In the genomic region with DNA sequence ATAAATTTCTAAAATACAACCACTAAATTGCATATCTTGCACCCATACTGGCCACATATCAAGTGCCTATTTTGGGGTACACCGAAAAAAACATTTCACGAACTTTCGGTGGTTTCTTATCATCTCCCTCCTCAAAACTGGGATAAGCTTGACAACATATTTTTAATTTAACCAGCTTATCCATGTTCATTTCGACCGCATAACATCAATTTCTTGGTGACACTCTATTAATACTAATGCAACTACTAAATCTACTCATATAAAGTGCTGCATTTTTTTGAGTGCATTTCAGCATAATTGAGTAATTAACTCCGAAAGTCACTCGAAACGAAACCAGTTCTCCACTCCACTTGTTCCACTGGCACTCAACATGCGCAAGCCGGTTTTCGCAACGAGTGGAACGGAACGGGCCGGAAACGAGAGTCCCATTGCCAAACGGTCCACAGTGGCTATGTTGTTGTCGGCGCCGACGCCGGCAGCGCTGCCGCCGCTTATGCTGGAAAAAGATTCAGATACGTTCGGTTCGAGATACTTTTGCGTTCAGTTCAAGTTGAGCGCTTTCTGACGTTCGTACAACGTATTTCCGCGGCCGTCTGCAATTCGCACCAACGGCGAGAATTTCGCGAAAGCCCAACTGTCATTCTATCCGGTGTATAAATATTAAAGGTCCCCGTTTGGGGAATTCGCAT, we compare ENCODE assay signal across 3 fruit fly cellular contexts.
TF ChIP-seq lines count a peak whose summit lies in the region.

A gene (plus strand): TSS at position 529 of the 689 bp plus-strand sequence.

TF ChIP-seq in whole organism, embryonic, 481 proteins besides CTCF, POLR2A, EP300 and RAD21 (continued from another document and continues in another):
- TF ChIP-seq tll (GFP tag; optimal IDR thresholded peaks at IDR 0.05; lab: Kevin White, UChicago) (peak in 1 of 2 experiments; percentile 23), onecut (GFP tag; IDR thresholded peaks at IDR 0.05; lab: Robert Waterston, UW) (peak; percentile 65), Optix (GFP tag; IDR thresholded peaks at IDR 0.05; lab: Robert Waterston, UW) (peak; percentile 59; the same call in 1 of the 3 replicates), Lim3 (GFP tag; IDR thresholded peaks at IDR 0.05; lab: Robert Waterston, UW) (no peak), CG10462 (GFP tag; optimal IDR thresholded peaks at IDR 0.05; lab: Kevin White, UChicago) (peak; percentile 42), CG16815 (GFP tag; optimal IDR thresholded peaks at IDR 0.05; lab: Kevin White, UChicago) (peak; percentile 72), chif (GFP tag; optimal IDR thresholded peaks at IDR 0.05; lab: Kevin White, UChicago) (peak; percentile 63 to 79), CG33213 (GFP tag; optimal IDR thresholded peaks at IDR 0.05; lab: Kevin White, UChicago) (peak; percentile 30), salm (tag; optimal IDR thresholded peaks at IDR 0.05; lab: Kevin White, UChicago) (peak; percentile 72), CG2875 (GFP tag; optimal IDR thresholded peaks at IDR 0.05; lab: Kevin White, UChicago) (peak; percentile 85), Ada2b (GFP tag; IDR thresholded peaks at IDR 0.05; lab: Robert Waterston, UW) (peak; percentile 51), C15 (GFP tag; IDR thresholded peaks at IDR 0.05; lab: Robert Waterston, UW) (no peak), CG31388 (GFP tag; optimal IDR thresholded peaks at IDR 0.05; lab: Kevin White, UChicago) (no peak), CG10366 (GFP tag; IDR thresholded peaks at IDR 0.05; lab: Robert Waterston, UW) (no peak; the same call in 1 of the 2 replicates), dati (GFP tag; IDR thresholded peaks at IDR 0.05; lab: Robert Waterston, UW) (peak; percentile 43; the same call in 1 of the 2 replicates), CG9876 (GFP tag; optimal IDR thresholded peaks at IDR 0.05; lab: Kevin White, UChicago) (no peak), CG17359 (tag; optimal IDR thresholded peaks at IDR 0.05; lab: Kevin White, UChicago) (peak; percentile 71), Ptx1 (GFP tag; IDR thresholded peaks at IDR 0.05; lab: Robert Waterston, UW) (peak; percentile 58), ssp (GFP tag; IDR thresholded peaks at IDR 0.05; lab: Robert Waterston, UW) (peak; percentile 23; the same call in 1 of the 2 replicates), CG11695 (GFP tag; IDR thresholded peaks at IDR 0.05; lab: Robert Waterston, UW) (peak; percentile 73), CG1602 (GFP tag; optimal IDR thresholded peaks at IDR 0.05; lab: Kevin White, UChicago) (peak; percentile 61), grn (GFP tag; optimal IDR thresholded peaks at IDR 0.05; lab: Kevin White, UChicago) (no peak), Fer2 (tag; optimal IDR thresholded peaks at IDR 0.05; lab: Kevin White, UChicago) (no peak), Hand (GFP tag; optimal IDR thresholded peaks at IDR 0.05; lab: Kevin White, UChicago) (no peak), jing (GFP tag; optimal IDR thresholded peaks at IDR 0.05; lab: Kevin White, UChicago) (peak; percentile 68), Jarid2 (GFP tag; optimal IDR thresholded peaks at IDR 0.05; lab: Kevin White, UChicago) (peak; percentile 90), ash1 (GFP tag; optimal IDR thresholded peaks at IDR 0.05; lab: Kevin White, UChicago) (no peak), sima (GFP tag; optimal IDR thresholded peaks at IDR 0.05; lab: Kevin White, UChicago) (peak; percentile 37), CG7963 (GFP tag; IDR thresholded peaks at IDR 0.05; lab: Robert Waterston, UW; ENCODE audit: partially characterized antibody) (no peak), CG10959 (GFP tag; IDR thresholded peaks at IDR 0.05; lab: Robert Waterston, UW) (peak; percentile 50; the same call in 1 of the 2 replicates), mirr (GFP tag; optimal IDR thresholded peaks at IDR 0.05; lab: Kevin White, UChicago) (peak; percentile 45), CG7786 (GFP tag; optimal IDR thresholded peaks at IDR 0.05; lab: Kevin White, UChicago) (peak; percentile 65), CG10267 (tag; optimal IDR thresholded peaks at IDR 0.05; lab: Kevin White, UChicago) (peak; percentile 83), abd-A (tag; optimal IDR thresholded peaks at IDR 0.05; lab: Kevin White, UChicago) (peak; percentile 47), CG12942 (GFP tag; optimal IDR thresholded peaks at IDR 0.05; lab: Kevin White, UChicago) (peak; percentile 9), CG8359 (GFP tag; optimal IDR thresholded peaks at IDR 0.05; lab: Kevin White, UChicago; ENCODE audit: borderline replicate concordance) (peak; percentile 49), CG13296 (GFP tag; optimal IDR thresholded peaks at IDR 0.05; lab: Kevin White, UChicago) (peak; percentile 35), ap (GFP tag; IDR thresholded peaks at IDR 0.05; lab: Robert Waterston, UW) (peak; percentile 43), CG32772 (GFP tag; IDR thresholded peaks at IDR 0.05; lab: Robert Waterston, UW) (peak; percentile 50; the same call in 1 of the 2 replicates)

TF ChIP-seq in whole organism, prepupa, 60 proteins besides CTCF, POLR2A, EP300 and RAD21 (continued from another document):
- TF ChIP-seq Smox (GFP tag; optimal IDR thresholded peaks at IDR 0.05; lab: Kevin White, UChicago) (peak; percentile 74), CG34406 (GFP tag; optimal IDR thresholded peaks at IDR 0.05; lab: Kevin White, UChicago) (peak; percentile 83), CG8319 (GFP tag; optimal IDR thresholded peaks at IDR 0.05; lab: Kevin White, UChicago) (peak; percentile 51), Sox14 (GFP tag; optimal IDR thresholded peaks at IDR 0.05; lab: Kevin White, UChicago) (peak; percentile 84), CG1621 (tag; optimal IDR thresholded peaks at IDR 0.05; lab: Kevin White, UChicago) (peak; percentile 78), CG6276 (GFP tag; optimal IDR thresholded peaks at IDR 0.05; lab: Kevin White, UChicago) (peak; percentile 92), CG3032 (tag; optimal IDR thresholded peaks at IDR 0.05; lab: Kevin White, UChicago) (peak; percentile 74), Eip78C (GFP tag; lab: Kevin White, UChicago) (peak; percentile 96), CG7368 (GFP tag; optimal IDR thresholded peaks at IDR 0.05; lab: Kevin White, UChicago) (peak; percentile 76), CG10669 (GFP tag; optimal IDR thresholded peaks at IDR 0.05; lab: Kevin White, UChicago) (peak; percentile 79), acj6 (GFP tag; optimal IDR thresholded peaks at IDR 0.05; lab: Kevin White, UChicago) (peak; percentile 82), CG11762 (GFP tag; optimal IDR thresholded peaks at IDR 0.05; lab: Kevin White, UChicago; ENCODE audit: insufficient read depth) (peak; percentile 70), fd85E (GFP tag; optimal IDR thresholded peaks at IDR 0.05; lab: Kevin White, UChicago) (peak; percentile 44), cyc (GFP tag; optimal IDR thresholded peaks at IDR 0.05; lab: Kevin White, UChicago) (peak; percentile 72), Blimp-1 (GFP tag; optimal IDR thresholded peaks at IDR 0.05; lab: Kevin White, UChicago) (peak; percentile 22), vri (GFP tag; optimal IDR thresholded peaks at IDR 0.05; lab: Kevin White, UChicago) (peak; percentile 69), Sox102F (GFP tag; optimal IDR thresholded peaks at IDR 0.05; lab: Kevin White, UChicago) (peak; percentile 85), spab (GFP tag; optimal IDR thresholded peaks at IDR 0.05; lab: Kevin White, UChicago) (peak; percentile 78), CG10631 (GFP tag; optimal IDR thresholded peaks at IDR 0.05; lab: Kevin White, UChicago) (peak; percentile 81), Ets21C (GFP tag; optimal IDR thresholded peaks at IDR 0.05; lab: Kevin White, UChicago) (peak; percentile 52), CG8632 (GFP tag; optimal IDR thresholded peaks at IDR 0.05; lab: Kevin White, UChicago) (peak; percentile 77), OdsH (GFP tag; optimal IDR thresholded peaks at IDR 0.05; lab: Kevin White, UChicago) (peak; percentile 85), CG31627 (GFP tag; optimal IDR thresholded peaks at IDR 0.05; lab: Kevin White, UChicago) (peak; percentile 68), CG8119 (GFP tag; IDR thresholded peaks at IDR 0.05; lab: Robert Waterston, UW) (peak; percentile 86), pdm3 (GFP tag; optimal IDR thresholded peaks at IDR 0.05; lab: Kevin White, UChicago) (peak; percentile 81), CG4318 (GFP tag; optimal IDR thresholded peaks at IDR 0.05; lab: Kevin White, UChicago) (peak; percentile 81), Eip93F (GFP tag; optimal IDR thresholded peaks at IDR 0.05; lab: Kevin White, UChicago) (no peak), Lpt (GFP tag; optimal IDR thresholded peaks at IDR 0.05; lab: Kevin White, UChicago) (peak; percentile 73), CG6808 (GFP tag; optimal IDR thresholded peaks at IDR 0.05; lab: Kevin White, UChicago) (peak; percentile 79), ss (GFP tag; optimal IDR thresholded peaks at IDR 0.05; lab: Kevin White, UChicago) (peak; percentile 76 to 77), CG6792 (GFP tag; optimal IDR thresholded peaks at IDR 0.05; lab: Kevin White, UChicago) (peak; percentile 81), CG6854 (GFP tag; optimal IDR thresholded peaks at IDR 0.05; lab: Kevin White, UChicago) (peak; percentile 24), CG15336 (GFP tag; IDR thresholded peaks at IDR 0.05; lab: Robert Waterston, UW) (peak; percentile 89), achi (GFP tag; optimal IDR thresholded peaks at IDR 0.05; lab: Kevin White, UChicago) (peak; percentile 88), CG11294 (GFP tag; IDR thresholded peaks at IDR 0.05; lab: Robert Waterston, UW) (peak; percentile 56; the same call in 1 of the 2 replicates), Hr38 (GFP tag; optimal IDR thresholded peaks at IDR 0.05; lab: Kevin White, UChicago) (no peak), net (GFP tag; optimal IDR thresholded peaks at IDR 0.05; lab: Kevin White, UChicago) (peak; percentile 82), Ets96B (tag; optimal IDR thresholded peaks at IDR 0.05; lab: Kevin White, UChicago) (peak; percentile 84), dsx (GFP tag; optimal IDR thresholded peaks at IDR 0.05; lab: Kevin White, UChicago; ENCODE audit: poor library complexity, severe bottlenecking) (peak; percentile 66), esn (GFP tag; optimal IDR thresholded peaks at IDR 0.05; lab: Kevin White, UChicago) (peak; percentile 86)
TF ChIP-seq in whole organism, prepupa: peak in this region for 57.

TF ChIP-seq in whole organism, wandering third instar larva, 38 proteins besides CTCF, POLR2A, EP300 and RAD21 (continued from another document):
- TF ChIP-seq usp (GFP tag; optimal IDR thresholded peaks at IDR 0.05; lab: Kevin White, UChicago) (no peak), CrebA (GFP tag; optimal IDR thresholded peaks at IDR 0.05; lab: Kevin White, UChicago; ENCODE audit: borderline replicate concordance) (no peak), dl (GFP tag; optimal IDR thresholded peaks at IDR 0.05; lab: Kevin White, UChicago; ENCODE audit: insufficient read depth in 1 of 2, partially characterized antibody in 2 of 2) (peak in 1 of 2 experiments; percentile 51), brk (GFP tag; optimal IDR thresholded peaks at IDR 0.05; lab: Kevin White, UChicago) (no peak), dsf (GFP tag; optimal IDR thresholded peaks at IDR 0.05; lab: Kevin White, UChicago; ENCODE audit: borderline replicate concordance) (no peak), Hr83 (GFP tag; optimal IDR thresholded peaks at IDR 0.05; lab: Kevin White, UChicago; ENCODE audit: poor library complexity, severe bottlenecking) (no peak), foxo (GFP tag; optimal IDR thresholded peaks at IDR 0.05; lab: Kevin White, UChicago) (peak in 1 of 2 experiments; percentile 72), Mio (GFP tag; optimal IDR thresholded peaks at IDR 0.05; lab: Kevin White, UChicago) (no peak), pan (optimal IDR thresholded peaks at IDR 0.05; lab: Kevin White, UChicago) (no peak), sv (GFP tag; optimal IDR thresholded peaks at IDR 0.05; lab: Kevin White, UChicago) (peak; percentile 28), jim (GFP tag; optimal IDR thresholded peaks at IDR 0.05; lab: Kevin White, UChicago) (no peak), Hnf4 (GFP tag; optimal IDR thresholded peaks at IDR 0.05; lab: Kevin White, UChicago) (peak; percentile 14), CG9705 (GFP tag; optimal IDR thresholded peaks at IDR 0.05; lab: Kevin White, UChicago) (peak; percentile 2), OdsH (GFP tag; optimal IDR thresholded peaks at IDR 0.05; lab: Kevin White, UChicago) (peak; percentile 70)
